Worm (Caenorhabditis elegans) whole organism, late embryonic: Measurements from ENCODE around the gene tmem-132.

ENCODE experiments used
- hlh-30 ChIP-seq: sonication (generic microtip); optimal IDR thresholded peaks from 2 replicates; lab custom pipeline; 2017; ENCODE audit warnings: antibody characterized with exemption, missing genetic modification characterization, missing compliant biosample characterization; ENCODE audit not compliant: insufficient read depth
- mec-3 ChIP-seq: sonication (generic microtip); optimal IDR thresholded peaks from 2 replicates; lab custom pipeline; 2016; ENCODE audit warnings: borderline replicate concordance, missing genetic modification characterization, missing compliant biosample characterization
- pha-4 ChIP-seq: fragments of 150-350 bp; optimal IDR thresholded peaks from 2 replicates; lab custom pipeline; 2018; ENCODE audit warnings: missing biosample characterization, missing genetic modification reagents, missing genetic modification characterization

DNA sequence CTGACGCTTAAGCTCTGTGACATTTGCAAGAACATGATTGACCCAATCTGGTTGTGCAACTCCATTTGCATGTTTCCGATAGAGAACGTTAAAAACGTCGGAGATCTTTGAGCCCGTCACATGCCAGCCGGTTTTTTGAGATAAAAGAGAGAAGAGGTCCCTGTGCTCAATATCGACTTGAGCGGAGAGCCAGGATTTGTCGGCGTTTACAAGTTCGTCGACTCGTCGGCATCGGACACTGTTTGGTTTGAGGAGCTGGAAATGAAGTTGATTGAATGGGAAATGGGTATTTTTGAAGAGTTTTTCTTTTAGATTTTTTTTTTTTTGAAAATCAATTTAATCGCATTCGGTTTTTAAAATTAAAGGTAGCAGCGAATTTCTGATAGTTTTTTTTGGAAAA is 41.7 kb upstream of the tmem-132 start:
- TF ChIP-seq pha-4 (tag; lab: Kevin White, UChicago) (no peak), hlh-30 (tag; lab: Kevin White, UChicago) (no peak), mec-3 (tag; lab: Kevin White, UChicago) (no peak)
